Worm (Caenorhabditis elegans) whole organism, mixed stage, embryonic: ENCODE data around the gene acs-9.

Source experiments
- M03D4.4 ChIP-seq: sonication (generic microtip); optimal IDR thresholded peaks from 2 replicates; lab custom pipeline; 2017; ENCODE audit warnings: mild to moderate bottlenecking, missing genetic modification characterization, missing compliant biosample characterization
- bed-3 ChIP-seq: fragments of 200-800 bp; sonication (Bioruptor generic); optimal IDR thresholded peaks from 3 replicates; lab custom pipeline; 2018; ENCODE audit warnings: mild to moderate bottlenecking, missing genetic modification characterization, moderate library complexity, missing compliant biosample characterization
- blmp-1 ChIP-seq: fragments of 150-350 bp; optimal IDR thresholded peaks from 2 replicates; lab custom pipeline; 2014; ENCODE audit warnings: missing biosample characterization, missing genetic modification characterization
- ceh-43 ChIP-seq: fragments of 200-800 bp; sonication (Bioruptor generic); optimal IDR thresholded peaks from 2 replicates; lab custom pipeline; 2018; ENCODE audit warnings: mild to moderate bottlenecking, missing genetic modification characterization, moderate library complexity, missing compliant biosample characterization
- ceh-83 ChIP-seq: fragments of 200-800 bp; sonication (Bioruptor generic); optimal IDR thresholded peaks from 2 replicates; lab custom pipeline; 2018; ENCODE audit warnings: mild to moderate bottlenecking, missing genetic modification characterization, missing compliant biosample characterization
- ces-1 ChIP-seq: fragments of 150-350 bp; optimal IDR thresholded peaks from 2 replicates; lab custom pipeline; 2014; ENCODE audit warnings: missing biosample characterization, missing genetic modification reagents, missing genetic modification characterization
- cnd-1 ChIP-seq: fragments of 200-800 bp; sonication (Bioruptor generic); optimal IDR thresholded peaks from 2 replicates; lab custom pipeline; 2018; ENCODE audit warnings: mild to moderate bottlenecking, missing genetic modification characterization, missing compliant biosample characterization
- drap-1 ChIP-seq: fragments of 200-800 bp; sonication (Bioruptor generic); optimal IDR thresholded peaks from 3 replicates; lab custom pipeline; 2018; ENCODE audit warnings: mild to moderate bottlenecking, missing genetic modification characterization, missing compliant biosample characterization
- elt-1 ChIP-seq: sonication (generic microtip); optimal IDR thresholded peaks from 2 replicates; lab custom pipeline; 2017; ENCODE audit warnings: missing genetic modification characterization, mild to moderate bottlenecking, missing compliant biosample characterization, antibody characterized with exemption, moderate library complexity, borderline replicate concordance; ENCODE audit not compliant: insufficient read depth
- elt-3 ChIP-seq: fragments of 150-350 bp; optimal IDR thresholded peaks from 2 replicates; lab custom pipeline; 2014; ENCODE audit warnings: missing biosample characterization, missing genetic modification characterization
- flh-1 ChIP-seq: fragments of 200-800 bp; sonication (Bioruptor generic); optimal IDR thresholded peaks from 2 replicates; lab custom pipeline; 2018; ENCODE audit warnings: mild to moderate bottlenecking, missing genetic modification characterization, moderate library complexity, missing compliant biosample characterization
- hlh-1 ChIP-seq: fragments of 150-350 bp; optimal IDR thresholded peaks from 2 replicates; lab custom pipeline; 2014; ENCODE audit warnings: missing biosample characterization, missing genetic modification reagents, missing genetic modification characterization
- lin-13 ChIP-seq: fragments of 150-350 bp; optimal IDR thresholded peaks from 2 replicates; lab custom pipeline; 2014; ENCODE audit warnings: missing biosample characterization, missing genetic modification characterization
- lin-32 ChIP-seq: fragments of 200-800 bp; sonication (Bioruptor generic); optimal IDR thresholded peaks from 2 replicates; lab custom pipeline; 2018; ENCODE audit warnings: mild to moderate bottlenecking, missing genetic modification characterization, missing compliant biosample characterization
- lsy-2 ChIP-seq: fragments of 150-350 bp; optimal IDR thresholded peaks from 2 replicates; lab custom pipeline; 2014; ENCODE audit warnings: missing biosample characterization, missing genetic modification characterization
- mab-5 ChIP-seq: fragments of 150-350 bp; optimal IDR thresholded peaks from 2 replicates; lab custom pipeline; 2014; ENCODE audit warnings: missing biosample characterization, missing genetic modification characterization
- mls-2 ChIP-seq: sonication (generic microtip); optimal IDR thresholded peaks from 2 replicates; lab custom pipeline; 2016; ENCODE audit warnings: mild to moderate bottlenecking, missing genetic modification characterization, moderate library complexity, missing compliant biosample characterization
- nhr-12 ChIP-seq: fragments of 150-350 bp; optimal IDR thresholded peaks from 2 replicates; lab custom pipeline; 2014; ENCODE audit warnings: missing biosample characterization, missing genetic modification characterization
- nhr-2 ChIP-seq: fragments of 150-350 bp; optimal IDR thresholded peaks from 2 replicates; lab custom pipeline; 2014; ENCODE audit warnings: missing biosample characterization, missing genetic modification characterization
- nhr-237 ChIP-seq: fragments of 150-350 bp; optimal IDR thresholded peaks from 2 replicates; lab custom pipeline; 2014; ENCODE audit warnings: missing biosample characterization, missing genetic modification characterization
- nhr-76 ChIP-seq: sonication (generic microtip); optimal IDR thresholded peaks from 2 replicates; lab custom pipeline; 2017; ENCODE audit warnings: missing biosample characterization, missing genetic modification characterization
- pha-4 ChIP-seq: fragments of 150-350 bp; optimal IDR thresholded peaks from 2 replicates; lab custom pipeline; 2018; ENCODE audit warnings: missing biosample characterization, missing genetic modification reagents, missing genetic modification characterization
- snpc-4 ChIP-seq: fragments of 150-350 bp; optimal IDR thresholded peaks from 2 replicates; lab custom pipeline; 2014; ENCODE audit warnings: missing biosample characterization, missing genetic modification characterization
- sptf-1 ChIP-seq: sonication (generic microtip); optimal IDR thresholded peaks from 2 replicates; lab custom pipeline; 2017; ENCODE audit warnings: mild to moderate bottlenecking, missing genetic modification characterization, moderate library complexity, missing compliant biosample characterization
- tbx-8 ChIP-seq: fragments of 200-800 bp; sonication (Bioruptor generic); optimal IDR thresholded peaks from 2 replicates; lab custom pipeline; 2018; ENCODE audit warnings: mild to moderate bottlenecking, missing genetic modification characterization, moderate library complexity, missing compliant biosample characterization
- unc-120 ChIP-seq: sonication (generic microtip); optimal IDR thresholded peaks from 2 replicates; lab custom pipeline; 2017; ENCODE audit warnings: missing genetic modification characterization, missing compliant biosample characterization; ENCODE audit not compliant: poor library complexity, severe bottlenecking
- unc-39 ChIP-seq: fragments of 150-350 bp; optimal IDR thresholded peaks from 2 replicates; lab custom pipeline; 2014; ENCODE audit warnings: missing biosample characterization, missing genetic modification characterization
- zip-8 ChIP-seq: fragments of 150-350 bp; optimal IDR thresholded peaks from 2 replicates; lab custom pipeline; 2014; ENCODE audit warnings: missing biosample characterization, missing genetic modification characterization
- ztf-11 ChIP-seq: fragments of 150-350 bp; optimal IDR thresholded peaks from 2 replicates; lab custom pipeline; 2014; ENCODE audit warnings: missing biosample characterization, missing genetic modification characterization

The acs-9 gene

DNA sequence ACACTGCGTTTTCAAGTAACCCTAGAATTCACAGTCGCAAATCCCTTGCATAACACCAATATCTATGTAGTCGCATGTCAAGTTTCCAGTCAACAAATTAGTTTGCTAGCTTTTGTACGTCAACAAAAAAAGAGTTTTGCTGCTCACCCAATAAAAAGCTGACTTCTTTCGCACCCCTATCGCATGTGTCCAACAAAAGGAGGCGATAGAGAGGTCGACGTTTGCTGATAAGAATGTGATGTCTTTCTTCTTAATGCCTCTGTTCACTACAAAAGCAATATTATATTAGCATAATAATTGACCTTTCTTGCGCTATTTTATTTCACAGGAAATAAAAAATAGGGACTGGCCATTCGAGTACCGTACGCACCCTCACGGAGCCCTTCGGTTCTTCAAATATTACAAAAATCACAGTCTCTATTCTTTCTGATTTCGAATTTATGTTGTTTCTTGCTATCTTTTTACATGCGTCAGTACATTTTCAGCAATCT lies 20.3 kb downstream of the acs-9 start, which contains the start of gene T20F7.3:
Gene T20F7.3 (plus strand): TSS at position 441 of the 491 bp plus-strand sequence.
- TF ChIP-seq bed-3 (GFP tag; lab: Kevin White, UChicago) (no peak), flh-1 (GFP tag; lab: Kevin White, UChicago) (no peak), ztf-11 (tag; lab: Kevin White, UChicago) (no peak), drap-1 (GFP tag; lab: Kevin White, UChicago) (no peak), mls-2 (tag; lab: Kevin White, UChicago) (no peak), lin-13 (tag; lab: Kevin White, UChicago) (no peak), nhr-237 (tag; lab: Kevin White, UChicago) (no peak), tbx-8 (GFP tag; lab: Kevin White, UChicago) (no peak), unc-120 (no peak), nhr-2 (tag; lab: Kevin White, UChicago) (no peak), mab-5 (tag; lab: Kevin White, UChicago) (no peak), ceh-83 (GFP tag; lab: Kevin White, UChicago) (no peak), elt-3 (no peak), elt-1 (no peak), unc-39 (tag; lab: Kevin White, UChicago) (no peak), blmp-1 (no peak), cnd-1 (tag; lab: Kevin White, UChicago) (no peak), sptf-1 (no peak), lin-32 (GFP tag; lab: Kevin White, UChicago) (no peak)

DNA sequence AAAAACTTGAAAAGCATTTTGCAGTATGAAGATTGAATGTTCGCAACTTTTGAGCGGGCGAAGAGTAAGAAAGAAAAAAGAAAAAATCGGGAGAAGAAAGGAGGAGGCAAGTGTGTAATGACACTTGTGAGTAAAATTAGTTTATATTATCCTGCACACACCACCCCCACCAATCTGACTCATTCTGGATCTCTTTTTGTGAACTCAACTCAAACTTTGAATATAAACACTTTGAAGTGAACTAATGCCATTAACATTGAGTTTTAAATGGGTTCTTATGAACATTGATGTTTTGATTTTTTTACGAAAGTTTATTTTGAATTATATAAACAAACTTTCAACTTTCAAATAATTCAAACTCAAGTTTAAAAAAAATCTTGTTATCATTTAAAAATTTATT lies 35.4 kb downstream of the acs-9 start, which contains the start of gene F41G4.8:
Gene F41G4.8 (minus strand): TSS at position 101 of the 400 bp plus-strand sequence.
- TF ChIP-seq ces-1: peak; percentile 15
- no peak for TF ChIP-seq ceh-43 (GFP tag; lab: Kevin White, UChicago)

DNA sequence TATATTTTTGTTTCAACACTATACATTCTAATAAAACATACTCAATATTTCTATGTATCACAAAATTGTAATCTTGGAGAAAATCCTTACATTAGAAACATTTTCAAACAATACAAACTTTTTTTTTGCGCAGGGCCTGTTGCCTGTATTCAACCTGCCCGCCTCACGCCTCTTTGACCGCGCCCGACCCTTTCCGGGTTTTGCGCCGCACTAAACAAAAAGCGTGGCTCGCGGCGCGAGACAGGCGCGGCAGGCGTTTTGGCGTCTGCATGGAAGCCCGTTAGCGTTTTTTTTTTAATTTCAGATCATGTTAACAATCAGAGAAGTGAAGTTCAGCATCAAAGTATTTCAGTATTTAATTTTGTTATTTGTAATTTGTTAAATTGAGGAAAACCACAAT lies 37.4 kb downstream of the acs-9 start:
- TF ChIP-seq mls-2 (tag; lab: Kevin White, UChicago) (no peak), unc-39 (tag; lab: Kevin White, UChicago) (no peak), ztf-11 (tag; lab: Kevin White, UChicago) (no peak), M03D4.4 (tag; lab: Kevin White, UChicago) (no peak), unc-120 (no peak), lin-13 (tag; lab: Kevin White, UChicago) (no peak), cnd-1 (tag; lab: Kevin White, UChicago) (no peak), nhr-12 (tag; lab: Kevin White, UChicago) (no peak), nhr-237 (tag; lab: Kevin White, UChicago) (no peak), blmp-1 (no peak), ceh-43 (GFP tag; lab: Kevin White, UChicago) (no peak), lin-32 (GFP tag; lab: Kevin White, UChicago) (no peak)

DNA sequence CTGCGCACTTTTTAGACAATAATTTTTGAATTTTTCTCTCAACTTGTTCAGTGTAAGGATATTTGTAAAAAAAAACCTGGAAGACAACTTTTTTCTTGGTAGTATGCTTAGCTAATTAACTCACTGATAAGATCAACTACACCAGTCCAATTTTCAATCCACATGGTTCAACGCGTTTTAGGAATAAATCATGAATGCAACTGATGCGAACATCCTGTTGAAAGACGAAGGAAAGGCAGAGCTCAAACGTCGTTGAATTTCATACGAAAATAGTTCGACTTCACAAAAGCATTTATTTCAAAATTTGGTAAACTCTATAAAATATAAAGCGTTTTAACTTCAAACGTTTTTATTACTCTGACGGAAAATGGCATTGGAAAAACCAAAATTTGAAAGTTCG lies 39.6 kb downstream of the acs-9 start, which contains the start of gene dyla-1:
Gene dyla-1 (plus strand): TSS at position 301 of the 400 bp plus-strand sequence.
- no peak for TF ChIP-seq elt-3
- no peak for TF ChIP-seq lin-32 (GFP tag; lab: Kevin White, UChicago)
- no peak for TF ChIP-seq pha-4 (tag; lab: Kevin White, UChicago)
- TF ChIP-seq bed-3 (GFP tag; lab: Kevin White, UChicago): no peak
- no peak for TF ChIP-seq sptf-1
- TF ChIP-seq cnd-1 (tag; lab: Kevin White, UChicago): no peak
- no peak for TF ChIP-seq ceh-83 (GFP tag; lab: Kevin White, UChicago)
- TF ChIP-seq M03D4.4 (tag; lab: Kevin White, UChicago): no peak
- TF ChIP-seq blmp-1: no peak
- TF ChIP-seq unc-120: no peak
- TF ChIP-seq ces-1: no peak
- no peak for TF ChIP-seq mab-5 (tag; lab: Kevin White, UChicago)

DNA sequence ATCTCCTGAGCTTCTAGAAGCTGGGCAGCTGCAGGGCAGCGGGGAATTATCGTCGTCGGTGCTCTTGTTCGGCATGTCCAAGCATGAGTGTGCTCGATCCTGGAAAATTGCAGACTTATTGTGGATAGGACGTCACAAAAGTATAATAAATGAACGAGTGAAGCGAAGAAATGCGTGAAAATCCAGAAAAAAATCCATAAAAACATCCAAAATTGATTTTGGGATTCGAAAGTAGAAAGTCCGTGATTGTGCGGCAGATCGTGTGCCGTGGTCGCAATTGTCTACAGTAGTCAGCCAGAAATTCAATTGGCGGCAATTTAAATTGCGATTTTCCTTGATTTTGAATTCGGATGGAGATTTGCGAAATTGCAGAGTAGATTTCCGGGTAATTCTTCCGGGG lies 44.0 kb downstream of the acs-9 start, which contains the start of gene F41G4.7:
Gene F41G4.7 (minus strand): TSS at position 101 of the 400 bp plus-strand sequence.
- TF ChIP-seq nhr-12 (tag; lab: Kevin White, UChicago) (no peak), lin-32 (GFP tag; lab: Kevin White, UChicago) (no peak), sptf-1 (no peak), ces-1 (no peak), hlh-1 (tag; lab: Kevin White, UChicago) (no peak), ceh-43 (GFP tag; lab: Kevin White, UChicago) (no peak), snpc-4 (tag; lab: Kevin White, UChicago) (no peak), nhr-76 (tag; lab: Kevin White, UChicago) (no peak), M03D4.4 (tag; lab: Kevin White, UChicago) (no peak), ceh-83 (GFP tag; lab: Kevin White, UChicago) (no peak), blmp-1 (no peak), pha-4 (tag; lab: Kevin White, UChicago) (no peak), zip-8 (tag; lab: Kevin White, UChicago) (no peak), lsy-2 (tag; lab: Kevin White, UChicago) (no peak), tbx-8 (GFP tag; lab: Kevin White, UChicago) (no peak), bed-3 (GFP tag; lab: Kevin White, UChicago) (no peak), flh-1 (GFP tag; lab: Kevin White, UChicago) (no peak), unc-120 (no peak), elt-3 (no peak), mls-2 (tag; lab: Kevin White, UChicago) (no peak)
